Worm (Caenorhabditis elegans): ENCODE measurements around the gene best-5.

DNA sequence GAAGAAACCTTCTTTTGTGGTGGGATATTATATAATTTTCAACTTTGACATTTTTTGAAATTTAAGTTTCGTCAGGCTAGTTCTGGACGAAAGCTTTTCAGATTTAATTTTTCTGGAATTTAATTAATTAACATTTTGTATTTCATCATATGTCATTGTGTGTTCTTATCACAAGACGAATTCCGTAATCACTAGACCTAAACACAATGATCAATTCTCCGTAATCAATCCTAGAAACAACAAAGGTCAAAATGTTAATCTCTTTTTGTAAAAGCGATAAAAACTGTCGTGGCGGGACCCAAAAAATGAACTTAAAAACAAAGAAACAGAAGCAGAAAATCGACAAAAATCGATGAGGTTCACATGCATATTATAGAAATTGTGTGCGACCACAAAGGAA is 24.7 kb upstream of the best-5 start:
- TF ChIP-seq W03F9.2 (tag; optimal IDR thresholded peaks at IDR 0.05) (no peak), him-1 (tag; optimal IDR thresholded peaks at IDR 0.05) (no peak), dao-5 (tag; optimal IDR thresholded peaks at IDR 0.05) (no peak)
